Worm (Caenorhabditis elegans) whole organism, L4 larva: Measurements from ENCODE around the gene ajm-1.

Source experiments
- Y105C5A.15 ChIP-seq: fragments of 200-800 bp; sonication (Bioruptor generic); IDR thresholded peaks from 2 replicates; pipeline ENCODE4 v1.3.6; 2022; ENCODE audit warnings: missing genetic modification characterization, missing compliant biosample characterization
- aha-1 ChIP-seq: fragments of 150-350 bp; peaks from one replicate; lab custom pipeline; 2014; ENCODE audit warnings: missing biosample characterization, missing genetic modification characterization
- cey-2 ChIP-seq: sonication (generic microtip); optimal IDR thresholded peaks from 3 replicates; lab custom pipeline; 2017; ENCODE audit warnings: missing genetic modification characterization, mild to moderate bottlenecking, missing compliant biosample characterization, antibody characterized with exemption, borderline replicate concordance; ENCODE audit not compliant: insufficient read depth
- dpl-1 ChIP-seq: fragments of 150-350 bp; optimal IDR thresholded peaks from 2 replicates; lab custom pipeline; 2014; ENCODE audit warnings: missing biosample characterization, missing genetic modification reagents, missing genetic modification characterization
- egl-27 ChIP-seq: sonication (generic microtip); optimal IDR thresholded peaks from 3 replicates; lab custom pipeline; 2017; ENCODE audit warnings: missing biosample characterization, missing genetic modification reagents, missing genetic modification characterization
- fos-1 ChIP-seq: fragments of 150-350 bp; optimal IDR thresholded peaks from 2 replicates; lab custom pipeline; 2014; ENCODE audit warnings: missing biosample characterization, missing genetic modification characterization
- hlh-30 ChIP-seq: sonication (generic microtip); optimal IDR thresholded peaks from 2 replicates; lab custom pipeline; 2017; ENCODE audit warnings: antibody characterized with exemption, mild to moderate bottlenecking, missing genetic modification characterization, missing compliant biosample characterization; ENCODE audit not compliant: insufficient read depth
- lim-7 ChIP-seq: fragments of 200-800 bp; sonication (Bioruptor generic); IDR thresholded peaks from 2 replicates; pipeline ENCODE4 v1.3.6; 2022; ENCODE audit warnings: missing genetic modification characterization, missing compliant biosample characterization
- madf-9 ChIP-seq: fragments of 200-800 bp; sonication (Bioruptor generic); conservative IDR thresholded peaks from 2 replicates; pipeline ENCODE4 v1.3.6; 2022; ENCODE audit warnings: missing genetic modification reagents, missing genetic modification characterization, missing compliant biosample characterization
- nhr-28 ChIP-seq: fragments of 150-350 bp; optimal IDR thresholded peaks from 2 replicates; lab custom pipeline; 2014; ENCODE audit warnings: missing biosample characterization, missing genetic modification characterization
- pqm-1 ChIP-seq: sonication (generic microtip); optimal IDR thresholded peaks from 2 replicates; lab custom pipeline; 2017; ENCODE audit warnings: missing biosample characterization, missing genetic modification characterization

DNA sequence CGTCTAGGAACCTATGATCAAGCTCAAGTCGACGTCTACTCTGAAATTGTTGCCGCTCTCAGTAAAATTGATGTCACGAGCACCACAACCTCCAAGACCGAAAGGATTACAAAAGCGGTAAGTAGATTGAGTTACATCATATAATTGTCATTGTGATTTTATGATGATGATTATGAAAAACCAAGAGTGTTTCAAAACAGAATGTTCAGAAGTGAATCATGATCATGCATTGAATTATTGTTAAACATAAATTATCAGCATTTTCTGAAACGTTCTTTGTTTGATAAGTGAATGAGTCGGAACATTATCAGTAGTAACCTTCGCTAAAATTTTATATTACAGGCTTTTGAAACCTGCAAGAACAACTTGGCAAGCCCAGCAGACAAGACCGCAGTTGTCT lies 47.6 kb upstream of the ajm-1 start:
- TF ChIP-seq egl-27 (tag; lab: Kevin White, UChicago), result no peak
- TF ChIP-seq aha-1 (tag; lab: Kevin White, UChicago), result peak; percentile 68
- TF ChIP-seq Y105C5A.15 (GFP tag; lab: Robert Waterston, UW), result no peak
- no peak for TF ChIP-seq madf-9 (GFP tag; lab: Robert Waterston, UW)
- TF ChIP-seq cey-2 (tag; lab: Kevin White, UChicago), result no peak
- TF ChIP-seq fos-1 (tag; lab: Kevin White, UChicago), result no peak
- peak; percentile 73 for TF ChIP-seq pqm-1 (tag; lab: Kevin White, UChicago)
- TF ChIP-seq nhr-28 (tag; lab: Kevin White, UChicago), result no peak
- no peak for TF ChIP-seq dpl-1 (GFP tag; lab: Kevin White, UChicago)
- TF ChIP-seq hlh-30 (tag; lab: Kevin White, UChicago), result no peak
- TF ChIP-seq lim-7 (GFP tag; lab: Robert Waterston, UW), result no peak
